Worm (Caenorhabditis elegans): Measurements from ENCODE around the gene col-9.

DNA sequence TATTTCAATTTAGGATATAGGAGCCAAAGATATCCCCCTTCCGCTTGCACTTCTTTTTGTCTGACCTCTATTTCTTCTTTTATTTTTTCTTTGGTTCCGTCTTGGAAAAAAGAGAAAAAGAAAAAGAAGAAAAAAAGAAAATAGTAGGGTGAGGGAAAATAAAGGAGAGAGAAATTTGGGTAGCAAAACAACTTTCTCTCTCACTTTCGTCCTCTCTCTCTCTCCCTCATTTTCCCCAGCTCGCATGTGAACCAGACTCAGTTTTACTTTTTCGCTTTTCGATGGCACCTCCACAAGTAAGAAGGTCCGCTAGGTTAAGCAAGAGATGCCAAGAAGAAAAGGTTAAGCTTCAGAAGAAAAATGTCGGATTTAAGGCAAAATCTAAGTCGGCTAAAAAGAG lies 47.1 kb upstream of the col-9 start:
- TF ChIP-seq fkh-10 (GFP tag; optimal IDR thresholded peaks at IDR 0.05) (no peak), tbx-2 (tag; optimal IDR thresholded peaks at IDR 0.05) (peak; percentile 7), snpc-4 (tag; optimal IDR thresholded peaks at IDR 0.05) (no peak)

All from whole organism, L1 larva.